Fruit fly (Drosophila melanogaster) whole organism, adult: ENCODE measurements around the gene gammaSnap2.

ENCODE experiments used
- Hr96 ChIP-seq: fragments of 200-800 bp; sonication (Bioruptor generic); optimal IDR thresholded peaks from 2 replicates; lab custom pipeline; 2016; ENCODE audit warnings: missing biosample characterization, missing genetic modification characterization
- cic ChIP-seq: fragments of 200-800 bp; sonication (Bioruptor generic); optimal IDR thresholded peaks from 2 replicates; lab custom pipeline; 2017; ENCODE audit warnings: missing biosample characterization, mild to moderate bottlenecking, missing genetic modification characterization, moderate library complexity
- kay ChIP-seq: fragments of 200-800 bp; sonication (Bioruptor generic); peaks from one replicate; lab custom pipeline; 2016; ENCODE audit warnings: missing biosample characterization, missing genetic modification characterization, borderline replicate concordance
- pad ChIP-seq: fragments of 200-800 bp; sonication (Bioruptor generic); optimal IDR thresholded peaks from 3 replicates; lab custom pipeline; 2017; ENCODE audit warnings: missing biosample characterization, missing genetic modification characterization, mild to moderate bottlenecking, moderate library complexity, missing genetic modification reagents
- toe ChIP-seq: fragments of 200-800 bp; sonication (Bioruptor generic); optimal IDR thresholded peaks from 2 replicates; lab custom pipeline; 2016; ENCODE audit warnings: missing biosample characterization, missing genetic modification characterization

DNA sequence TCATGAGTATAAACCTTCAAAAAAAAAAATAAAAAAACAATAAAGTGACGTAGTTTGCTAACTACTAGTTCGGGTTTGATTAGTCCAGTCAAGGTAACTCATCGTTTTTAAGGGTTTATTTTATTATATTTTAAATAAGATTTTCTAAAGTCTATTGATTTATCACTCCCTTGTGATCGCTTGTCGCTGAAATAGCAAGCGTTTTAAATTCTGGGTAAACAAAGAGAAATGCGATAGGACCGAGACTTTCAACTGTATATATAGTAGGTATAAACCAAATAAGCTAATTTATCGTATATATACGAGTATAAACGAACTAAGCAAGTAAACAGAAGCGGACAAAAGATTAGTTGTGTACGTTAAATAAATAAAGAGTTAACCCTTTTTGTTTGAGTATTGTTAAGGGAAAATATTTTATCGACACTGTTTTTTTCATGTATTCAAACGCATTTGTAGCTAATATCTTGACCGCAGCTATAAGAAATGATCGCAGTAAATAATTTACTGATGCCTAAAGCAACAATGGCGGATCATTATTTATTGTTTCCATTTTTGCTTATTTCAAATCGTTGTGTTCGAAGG, 47.4 kb upstream of the gammaSnap2 start:
- TF ChIP-seq kay (GFP tag; lab: Kevin White, UChicago) (peak; percentile 95), Hr96 (GFP tag; lab: Kevin White, UChicago) (peak; percentile 33), toe (peak; percentile 70), pad (peak; percentile 66), cic (peak; percentile 65)
